Fruit fly (Drosophila melanogaster) whole organism, larva: ENCODE measurements around the gene cbt.

ENCODE experiments used
- noc ChIP-seq: fragments of 200-800 bp; sonication (Bioruptor generic); optimal IDR thresholded peaks from 3 replicates; lab custom pipeline; 2019; ENCODE audit warnings: missing biosample characterization, mild to moderate bottlenecking, missing genetic modification characterization, moderate library complexity

The cbt gene

dm6 chr2L:427338-428234 lies 51.9 kb downstream of the cbt start:
- TF ChIP-seq noc (tag; lab: Kevin White, UChicago) = no peak

dm6 chr2L:426449-426848 lies 53.0 kb downstream of the cbt start:
- no peak for TF ChIP-seq noc (tag; lab: Kevin White, UChicago)
